Worm (Caenorhabditis elegans): ENCODE results near the gene str-71.

The str-71 gene

DNA sequence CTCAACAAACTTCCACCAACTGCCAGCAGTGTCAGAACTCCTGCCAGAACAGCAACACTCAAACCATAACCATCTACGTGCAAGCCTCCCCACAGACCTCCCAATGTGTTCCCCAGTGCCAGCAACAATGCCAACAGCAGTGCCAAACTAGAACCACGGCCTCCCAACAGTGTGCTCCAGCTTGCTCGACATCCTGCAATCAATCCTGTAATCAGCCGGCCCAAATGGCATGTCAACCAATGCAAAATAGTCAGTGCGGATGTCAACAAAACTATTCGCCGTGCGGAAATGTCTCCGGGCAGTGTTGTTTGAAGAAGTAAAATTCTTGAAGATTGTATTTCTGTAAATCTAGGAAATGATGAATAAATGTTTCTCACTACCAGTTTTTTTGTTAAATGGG, 7.7 kb upstream of the str-71 start:
- no peak for TF ChIP-seq unc-62 (GFP tag; optimal IDR thresholded peaks at IDR 0.05)

DNA sequence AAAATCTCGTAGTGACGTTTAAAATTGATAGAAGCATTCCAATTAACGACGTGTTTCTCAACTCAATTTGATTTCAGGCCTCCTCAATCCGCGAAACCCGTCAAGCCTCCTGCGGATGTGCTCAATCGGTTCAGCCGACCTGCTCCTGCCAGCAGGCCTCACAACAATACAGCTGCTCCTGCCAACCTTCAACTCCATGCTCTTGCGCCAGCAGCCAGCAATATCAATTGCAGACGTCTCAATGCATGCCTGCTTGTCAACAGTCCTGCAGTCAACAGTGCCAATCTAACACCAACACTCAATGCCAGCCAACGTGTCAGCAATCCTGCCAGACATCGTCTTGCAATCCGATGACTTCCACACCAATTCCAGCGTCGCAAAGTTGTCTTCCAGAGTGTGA, 7.0 kb upstream of the str-71 start:
- TF ChIP-seq unc-62 (GFP tag; optimal IDR thresholded peaks at IDR 0.05), result no peak

DNA sequence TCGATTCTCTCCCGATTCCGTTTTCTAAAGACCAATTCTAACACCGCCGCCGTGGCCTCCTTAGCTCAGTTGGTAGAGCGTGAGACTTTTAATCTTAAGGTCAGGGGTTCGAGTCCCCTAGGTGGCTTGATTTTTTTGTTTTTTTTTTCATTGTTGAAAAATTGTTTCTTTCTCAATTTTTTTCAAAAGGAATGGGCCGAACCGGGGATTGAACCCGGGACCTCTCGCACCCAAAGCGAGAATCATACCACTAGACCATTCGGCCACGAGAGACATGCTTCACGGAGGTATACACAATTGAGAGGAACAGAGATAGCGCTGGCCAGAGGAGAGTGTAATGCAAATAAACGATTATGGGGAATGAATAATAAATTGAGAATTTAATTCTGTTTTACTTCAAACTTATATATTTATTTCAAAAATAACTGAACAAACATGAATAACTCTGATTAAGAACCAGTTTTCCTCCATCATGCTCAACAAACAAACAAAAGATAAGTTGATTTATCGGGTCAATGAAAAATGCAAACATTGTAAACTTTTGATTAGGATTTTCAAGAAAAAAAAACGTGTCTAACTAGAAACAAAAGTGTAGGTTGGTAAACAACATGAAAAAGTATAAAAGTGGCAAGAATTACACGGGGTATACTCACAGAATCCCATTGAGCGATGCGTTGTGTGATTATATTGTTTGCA, 6.2 kb upstream of the str-71 start, which contains the start of gene pqn-71:
Gene pqn-71, plus strand, starts transcription at position 646 of the 696 bp plus-strand sequence.
- TF ChIP-seq unc-62 (GFP tag; optimal IDR thresholded peaks at IDR 0.05), result no peak

DNA sequence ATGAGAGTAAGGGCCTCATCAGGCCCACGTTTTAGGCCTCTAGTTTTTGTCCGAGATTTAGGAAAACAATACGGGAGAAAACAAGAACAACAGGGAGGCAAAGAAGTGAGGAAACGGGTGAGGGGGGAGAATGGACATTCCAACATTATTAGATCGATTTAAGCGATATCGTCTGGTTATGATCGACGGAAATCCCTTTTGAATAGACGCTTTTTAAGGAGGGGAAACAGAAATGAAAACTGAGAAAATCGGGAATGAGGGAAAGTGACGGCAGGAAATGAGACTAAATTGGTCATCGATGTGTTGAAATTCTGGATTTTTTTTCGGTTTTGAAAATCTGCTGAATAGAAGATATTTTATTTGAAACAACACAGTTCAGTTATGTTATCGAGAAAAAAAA, 5.4 kb upstream of the str-71 start, which contains the start of gene rocf-1:
Gene rocf-1, minus strand, starts transcription at position 101 of the 400 bp plus-strand sequence.
- TF ChIP-seq unc-62 (GFP tag; optimal IDR thresholded peaks at IDR 0.05), result no peak

DNA sequence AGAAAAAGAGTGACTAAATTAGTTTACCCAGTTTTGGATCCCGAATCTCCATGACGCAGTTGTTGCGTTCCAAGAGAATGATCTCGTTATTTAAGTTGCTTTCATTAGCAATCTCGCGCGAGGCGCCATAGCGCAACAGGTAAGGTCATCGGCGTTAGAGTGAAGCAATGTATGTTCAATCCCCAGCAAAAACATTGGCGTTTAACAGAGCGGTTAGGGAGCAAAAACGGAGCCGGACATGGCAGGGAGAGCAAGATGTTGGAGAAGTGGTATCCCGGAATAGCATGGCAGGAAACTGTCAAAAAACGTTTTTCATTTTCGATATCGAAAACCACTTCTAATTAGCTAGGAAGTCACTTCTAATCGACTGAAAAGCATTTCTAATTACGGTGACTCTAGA, 4.7 kb downstream of the str-71 start:
- TF ChIP-seq unc-62 (GFP tag; optimal IDR thresholded peaks at IDR 0.05), result no peak

DNA sequence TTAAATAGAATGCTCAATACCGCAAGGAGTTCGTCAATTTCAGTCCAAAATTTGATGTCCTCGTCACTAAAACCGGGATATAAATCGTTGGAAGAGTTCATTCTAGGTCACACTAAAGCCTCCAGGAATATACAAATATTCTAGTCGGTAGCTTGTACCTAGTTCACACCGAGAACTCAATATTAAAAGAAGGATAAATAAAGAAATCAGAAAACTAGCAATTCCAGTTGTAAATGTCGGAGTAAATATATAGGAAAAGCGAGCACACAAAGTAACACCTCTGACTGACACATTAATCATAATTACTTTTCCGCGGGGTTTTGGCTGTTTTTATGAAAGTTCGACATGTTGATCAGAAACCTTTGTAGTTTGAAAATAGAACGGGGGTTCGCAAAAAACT, 7.6 kb downstream of the str-71 start, which contains the start of gene srw-33:
Gene srw-33, minus strand, starts transcription at position 101 of the 400 bp plus-strand sequence.
- TF ChIP-seq unc-62 (GFP tag; optimal IDR thresholded peaks at IDR 0.05), result no peak

DNA sequence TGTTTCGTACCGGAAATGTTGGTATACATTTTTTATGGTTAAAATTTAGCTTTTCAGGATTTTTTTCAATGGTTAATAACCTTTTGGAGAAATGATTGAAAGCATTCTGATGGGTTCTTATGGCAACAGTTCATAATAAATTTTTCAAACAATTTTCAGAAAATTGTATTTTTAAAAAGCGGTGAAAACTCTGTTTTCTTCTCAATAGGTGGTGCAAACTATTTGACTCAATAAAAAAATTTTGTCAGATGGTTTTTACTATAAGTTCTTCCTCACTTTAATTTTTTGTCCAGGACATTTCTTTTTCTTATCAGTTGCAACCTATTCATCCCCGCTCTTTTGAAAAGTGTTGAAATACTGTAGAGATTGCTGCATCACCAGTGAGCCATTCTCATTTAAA, 10.1 kb downstream of the str-71 start, which contains the start of gene T26H5.14:
Gene T26H5.14, plus strand, starts transcription at position 301 of the 400 bp plus-strand sequence.
- no peak for TF ChIP-seq unc-62 (GFP tag; optimal IDR thresholded peaks at IDR 0.05)

DNA sequence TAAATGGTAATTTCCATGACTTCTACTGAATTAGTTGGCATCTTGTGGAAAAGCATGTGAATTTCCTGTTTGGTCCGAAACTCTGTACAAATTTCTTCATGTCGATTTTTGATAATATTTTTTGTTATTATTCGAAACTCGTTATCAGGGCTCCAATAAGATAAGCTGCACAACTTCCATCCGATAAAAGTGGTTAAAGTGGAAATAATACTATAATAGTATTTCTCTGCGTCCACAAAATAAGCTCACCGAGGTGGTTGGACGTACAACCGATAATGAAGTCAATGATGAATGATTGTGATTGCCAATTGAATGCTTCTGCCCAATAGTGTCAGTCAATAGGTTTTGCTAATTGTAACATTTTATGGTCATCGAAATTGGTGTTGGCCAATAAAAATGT, 10.6 kb downstream of the str-71 start, which contains the start of gene T26H5.4:
Gene T26H5.4, minus strand, starts transcription at position 294 of the 400 bp plus-strand sequence.
- no peak for TF ChIP-seq unc-62 (GFP tag; optimal IDR thresholded peaks at IDR 0.05)

DNA sequence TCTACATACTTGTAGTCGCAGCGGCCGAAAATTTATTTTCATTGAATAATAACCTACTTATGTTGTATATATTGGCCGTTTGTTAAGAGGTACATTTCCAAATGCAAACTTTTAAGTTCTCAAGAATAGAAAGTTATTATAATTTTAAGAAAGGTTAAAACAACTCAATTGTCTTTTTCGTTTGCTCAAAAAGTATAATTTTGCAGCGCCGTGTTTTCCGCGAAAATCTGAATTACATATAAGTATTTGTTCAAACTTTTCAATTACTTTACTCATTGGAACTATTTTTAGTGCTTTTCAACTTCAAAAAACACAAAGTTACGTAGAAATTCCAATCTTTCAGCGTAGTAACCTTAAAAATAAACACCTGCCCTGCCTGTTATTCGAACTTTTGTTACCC, 13.6 kb downstream of the str-71 start, which contains the start of gene srh-239:
Gene srh-239, plus strand, starts transcription at position 301 of the 400 bp plus-strand sequence.
- TF ChIP-seq unc-62 (GFP tag; optimal IDR thresholded peaks at IDR 0.05), result no peak

DNA sequence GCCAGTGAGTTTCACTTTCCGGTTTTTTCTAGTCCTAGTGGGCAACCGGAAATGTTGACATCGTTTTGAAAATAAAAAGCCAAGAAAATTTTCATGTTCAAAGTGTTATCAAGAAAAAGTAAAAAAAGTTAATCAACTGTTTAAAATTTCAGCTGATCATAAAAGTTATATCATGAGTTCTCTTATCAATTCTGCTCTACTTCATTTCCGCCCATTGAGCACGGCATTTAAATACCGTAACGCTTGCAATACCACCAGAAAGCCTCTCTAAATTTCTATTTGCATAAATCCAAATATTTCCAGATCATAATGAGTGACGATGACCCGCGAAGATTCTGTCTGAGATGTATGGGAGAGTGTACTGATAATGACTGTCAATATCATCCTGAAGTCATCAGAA, 14.4 kb downstream of the str-71 start, which contains the start of gene T26H5.9:
Gene T26H5.9, plus strand, starts transcription at position 302 of the 400 bp plus-strand sequence.
- no peak for TF ChIP-seq unc-62 (GFP tag; optimal IDR thresholded peaks at IDR 0.05)

DNA sequence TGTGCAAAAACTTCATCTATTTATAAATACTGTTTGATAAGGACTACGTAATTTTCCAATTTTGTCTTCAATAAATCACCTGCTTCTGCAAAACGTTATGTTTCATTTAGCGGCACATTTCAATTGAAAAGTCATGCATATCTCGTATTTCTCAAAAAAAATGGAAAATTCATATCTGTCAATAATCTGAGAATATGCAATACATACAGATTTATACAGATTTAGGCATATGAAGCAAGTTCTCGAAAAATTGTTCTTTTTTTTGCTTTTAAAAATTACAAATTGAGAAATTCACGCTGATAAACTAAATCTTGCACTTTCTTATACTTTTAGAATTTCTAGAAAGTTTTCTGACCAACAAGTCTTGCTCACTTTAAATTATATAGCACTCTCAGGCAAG, 14.8 kb downstream of the str-71 start, which contains the start of gene T26H5.11:
Gene T26H5.11, minus strand, starts transcription at position 101 of the 400 bp plus-strand sequence.
- no peak for TF ChIP-seq unc-62 (GFP tag; optimal IDR thresholded peaks at IDR 0.05)

DNA sequence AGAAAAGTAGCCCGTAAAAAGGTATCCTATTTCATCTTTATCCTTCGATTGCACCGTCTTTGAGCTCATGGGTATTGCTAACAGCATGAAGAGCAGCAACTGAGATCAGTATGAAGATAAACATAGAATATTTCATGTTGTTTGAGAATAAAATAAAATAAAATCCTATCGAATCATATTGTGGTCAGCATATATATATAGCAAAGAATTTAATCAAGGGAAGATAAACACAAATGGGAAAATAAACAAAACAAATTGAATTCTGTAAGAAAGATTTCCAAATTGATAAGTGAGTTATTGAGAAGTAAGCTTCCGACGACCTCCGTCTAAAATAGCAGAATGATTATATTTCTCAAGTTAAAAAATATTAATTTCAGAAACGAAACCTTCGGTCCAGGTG, 15.3 kb downstream of the str-71 start, which contains the start of gene T26H5.10:
Gene T26H5.10, minus strand, starts transcription at position 101 of the 400 bp plus-strand sequence.
- no peak for TF ChIP-seq unc-62 (GFP tag; optimal IDR thresholded peaks at IDR 0.05)

DNA sequence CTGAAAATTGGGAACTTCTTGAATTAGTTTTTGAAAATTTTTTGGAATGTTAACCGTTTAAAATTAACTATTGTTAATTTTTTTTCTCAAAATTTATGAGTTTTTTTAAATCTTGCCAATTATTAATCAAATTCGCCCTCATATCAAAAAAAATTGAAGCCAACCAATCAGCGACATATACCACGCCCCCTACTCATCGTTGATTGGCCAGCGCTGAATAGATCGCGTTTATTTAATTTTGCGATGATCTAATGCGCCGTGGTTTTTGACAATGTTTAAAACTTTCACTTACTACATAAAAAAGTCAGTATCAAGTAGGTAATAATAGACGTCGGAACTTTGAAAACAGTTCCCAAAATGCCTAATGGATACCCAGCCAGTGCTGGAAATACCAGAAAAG, 16.6 kb downstream of the str-71 start:
- no peak for TF ChIP-seq unc-62 (GFP tag; optimal IDR thresholded peaks at IDR 0.05)

DNA sequence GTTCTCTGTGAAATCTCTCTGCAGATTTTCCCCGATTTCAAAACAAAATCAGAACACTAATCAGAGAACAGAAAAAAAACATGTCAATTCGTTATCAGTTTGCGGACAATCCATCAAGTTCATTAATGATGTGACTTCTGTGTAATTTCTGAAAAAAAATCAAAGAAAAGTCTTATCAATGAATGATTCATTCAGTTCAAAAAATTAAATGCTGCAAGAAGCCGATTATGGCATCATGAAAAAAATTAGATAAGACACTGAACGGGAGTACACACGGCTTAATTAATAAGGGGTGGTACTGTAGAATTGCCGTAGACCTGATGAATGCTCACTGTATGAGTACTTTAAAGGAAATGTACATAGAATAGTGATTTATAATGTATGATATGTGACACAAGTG, 22.9 kb downstream of the str-71 start:
- no peak for TF ChIP-seq unc-62 (GFP tag; optimal IDR thresholded peaks at IDR 0.05)

DNA sequence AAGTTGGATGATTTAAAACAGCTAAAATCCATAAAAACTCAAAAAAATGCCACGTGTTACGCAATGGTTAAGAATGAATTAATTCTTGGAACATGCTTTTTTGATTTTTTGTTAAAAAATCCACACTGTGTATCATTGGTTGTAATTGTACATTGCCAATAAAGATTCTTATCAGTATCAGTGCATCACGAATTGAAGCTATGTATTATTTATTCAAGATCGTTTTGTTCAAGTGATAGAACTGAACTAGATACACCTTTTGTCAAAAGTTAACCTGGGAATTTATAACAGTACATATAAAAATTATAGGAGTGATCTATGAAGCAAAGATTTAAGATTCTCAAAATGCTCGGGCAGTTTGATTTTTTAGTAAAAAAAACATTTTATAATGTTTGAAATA, 24.3 kb downstream of the str-71 start:
- TF ChIP-seq unc-62 (GFP tag; optimal IDR thresholded peaks at IDR 0.05), result no peak

DNA sequence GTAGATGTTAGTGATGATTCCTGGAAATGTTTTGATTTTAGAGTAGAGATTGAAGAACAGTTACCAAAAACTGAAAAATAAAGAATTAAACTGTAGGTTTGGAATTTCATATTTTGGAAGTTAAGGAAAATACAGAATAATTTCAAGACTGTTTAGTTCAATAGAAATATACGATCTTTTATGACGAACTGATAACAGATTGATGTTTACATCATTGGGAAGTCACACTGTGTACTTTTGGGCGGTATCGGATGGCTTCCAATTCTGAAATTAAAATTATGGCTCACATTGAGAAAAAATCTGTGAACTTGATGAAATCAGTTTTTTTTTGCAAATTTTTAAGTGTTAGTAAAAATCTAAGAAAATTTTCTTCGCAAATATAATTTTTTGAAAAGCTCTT, 26.5 kb downstream of the str-71 start, which contains the start of gene T26H5.8:
Gene T26H5.8, minus strand, starts transcription at position 270 of the 400 bp plus-strand sequence.
- no peak for TF ChIP-seq unc-62 (GFP tag; optimal IDR thresholded peaks at IDR 0.05)

Data from whole organism, dauer.